Worm (Caenorhabditis elegans): ENCODE results near the gene cisd-3.2.

ce11 chrIII:1540100-1540695, at the start of gene cisd-3.2, which contains the start of gene Y67D2.5:
- no peak for TF ChIP-seq ama-1 (optimal IDR thresholded peaks at IDR 0.05)
- TF ChIP-seq ZK546.5 (tag; optimal IDR thresholded peaks at IDR 0.05) = no peak
- no peak for TF ChIP-seq tbx-2 (tag; optimal IDR thresholded peaks at IDR 0.05)
- TF ChIP-seq R02D3.7 (tag; optimal IDR thresholded peaks at IDR 0.05) = no peak
- no peak for TF ChIP-seq nhr-11 (tag; optimal IDR thresholded peaks at IDR 0.05)
- TF ChIP-seq mdl-1 (tag; optimal IDR thresholded peaks at IDR 0.05) = no peak
- TF ChIP-seq pha-4 (tag; optimal IDR thresholded peaks at IDR 0.05) = peak; percentile 24
- TF ChIP-seq fkh-2 (tag; optimal IDR thresholded peaks at IDR 0.05) = no peak
- TF ChIP-seq nhr-25 (tag; optimal IDR thresholded peaks at IDR 0.05) = no peak
- no peak for TF ChIP-seq aly-2 (tag; optimal IDR thresholded peaks at IDR 0.05)
- TF ChIP-seq lin-39 (tag; optimal IDR thresholded peaks at IDR 0.05) = no peak
